Fruit fly (Drosophila melanogaster) whole organism, prepupa: ENCODE measurements around the gene Hayan.

Source experiments
- Blimp-1 ChIP-seq: fragments of 200-800 bp; sonication (Bioruptor generic); optimal IDR thresholded peaks from 3 replicates; lab custom pipeline; 2017; ENCODE audit warnings: missing biosample characterization, missing genetic modification characterization, mild to moderate bottlenecking, moderate library complexity, missing genetic modification reagents
- CG11294 ChIP-seq: fragments of 200-800 bp; sonication (Bioruptor generic); IDR thresholded peaks from 2 replicates; pipeline ENCODE4 v1.3.6; 2022; ENCODE audit warnings: missing biosample characterization, missing genetic modification characterization
- CG15336 ChIP-seq: fragments of 200-800 bp; sonication (Bioruptor generic); IDR thresholded peaks from 2 replicates; pipeline ENCODE4 v1.3.6; 2022; ENCODE audit warnings: missing biosample characterization, missing genetic modification characterization
- CG32006 ChIP-seq: fragments of 200-800 bp; sonication (Bioruptor generic); optimal IDR thresholded peaks from 3 replicates; lab custom pipeline; 2017; ENCODE audit warnings: missing biosample characterization, mild to moderate bottlenecking, missing genetic modification characterization
- Gug ChIP-seq: fragments of 200-800 bp; sonication (Bioruptor generic); IDR thresholded peaks from 2 replicates; pipeline ENCODE4 v1.3.6; 2022; ENCODE audit warnings: missing biosample characterization, missing genetic modification characterization
- Met ChIP-seq: fragments of 200-800 bp; sonication (Bioruptor generic); optimal IDR thresholded peaks from 3 replicates; lab custom pipeline; 2016; ENCODE audit warnings: missing biosample characterization, missing genetic modification characterization
- lz ChIP-seq: fragments of 200-800 bp; sonication (Bioruptor generic); optimal IDR thresholded peaks from 3 replicates; lab custom pipeline; 2016; ENCODE audit warnings: missing biosample characterization, missing genetic modification characterization

- TF ChIP-seq lz (GFP tag; lab: Kevin White, UChicago) (no peak), Met (GFP tag; lab: Kevin White, UChicago) (no peak), CG15336 (GFP tag; lab: Robert Waterston, UW) (no peak), Gug (GFP tag; lab: Robert Waterston, UW) (no peak), Blimp-1 (GFP tag; lab: Kevin White, UChicago) (no peak), CG32006 (no peak), CG11294 (GFP tag; lab: Robert Waterston, UW) (no peak)
Measured at dm6 chrX:18467881-18468280, 15.7 kb downstream of the Hayan start.
